Fruit fly (Drosophila melanogaster) whole organism, embryonic: ENCODE data around the gene Ptp10D.

Source experiments
- CG10267 ChIP-seq: fragments of 200-800 bp; sonication (Bioruptor generic); optimal IDR thresholded peaks from 2 replicates; lab custom pipeline; 2018; ENCODE audit warnings: missing biosample characterization, mild to moderate bottlenecking, missing genetic modification characterization, moderate library complexity
- CG12391 ChIP-seq: fragments of 200-800 bp; sonication (Bioruptor generic); optimal IDR thresholded peaks from 3 replicates; lab custom pipeline; 2018; ENCODE audit warnings: missing biosample characterization, mild to moderate bottlenecking, missing genetic modification characterization, moderate library complexity
- CG13287 ChIP-seq: fragments of 200-800 bp; sonication (Bioruptor generic); IDR thresholded peaks from 2 replicates; pipeline ENCODE4 v1.3.6; 2022; ENCODE audit warnings: missing biosample characterization, missing genetic modification characterization; ENCODE audit not compliant: partially characterized antibody
- CG13296 ChIP-seq: fragments of 200-800 bp; sonication (Bioruptor generic); optimal IDR thresholded peaks from 3 replicates; lab custom pipeline; 2018; ENCODE audit warnings: missing biosample characterization, mild to moderate bottlenecking, missing genetic modification characterization
- CG14710 ChIP-seq: fragments of 200-800 bp; sonication (Bioruptor generic); optimal IDR thresholded peaks from 3 replicates; lab custom pipeline; 2019; ENCODE audit warnings: missing biosample characterization, mild to moderate bottlenecking, missing genetic modification characterization, moderate library complexity
- CG14860 ChIP-seq: fragments of 200-800 bp; sonication (Bioruptor generic); IDR thresholded peaks from 3 replicates; pipeline ENCODE4 v1.3.6; 2022; ENCODE audit warnings: missing biosample characterization, missing genetic modification characterization; ENCODE audit not compliant: partially characterized antibody
- CG15514 ChIP-seq: fragments of 200-800 bp; sonication (Bioruptor generic); optimal IDR thresholded peaks from 3 replicates; lab custom pipeline; 2017; ENCODE audit warnings: missing biosample characterization, missing genetic modification characterization, mild to moderate bottlenecking, moderate library complexity, missing genetic modification reagents
- CG1603 ChIP-seq: fragments of 200-800 bp; sonication (Bioruptor generic); optimal IDR thresholded peaks from 2 replicates; lab custom pipeline; 2019; ENCODE audit warnings: missing biosample characterization, mild to moderate bottlenecking, missing genetic modification characterization, moderate library complexity
- CG17328 ChIP-seq: fragments of 200-800 bp; sonication (Bioruptor generic); IDR thresholded peaks from 2 replicates; pipeline ENCODE4 v1.3.6; 2022; ENCODE audit warnings: missing biosample characterization, missing genetic modification characterization
- CG2712 ChIP-seq: fragments of 200-800 bp; optimal IDR thresholded peaks from 3 replicates; lab custom pipeline; 2019; ENCODE audit warnings: missing biosample characterization, mild to moderate bottlenecking, missing genetic modification characterization, moderate library complexity
- CG3065 ChIP-seq: fragments of 200-800 bp; sonication (Bioruptor generic); optimal IDR thresholded peaks from 2 replicates; lab custom pipeline; 2016; ENCODE audit warnings: missing biosample characterization, missing genetic modification characterization
- CG33213 ChIP-seq: fragments of 200-800 bp; sonication (Bioruptor generic); optimal IDR thresholded peaks from 3 replicates; lab custom pipeline; 2016; ENCODE audit warnings: missing biosample characterization, missing genetic modification characterization
- CG3847 ChIP-seq: fragments of 200-800 bp; sonication (Bioruptor generic); IDR thresholded peaks from 2 replicates; pipeline ENCODE4 v1.3.6; 2022; ENCODE audit warnings: missing biosample characterization, missing genetic modification characterization
- CG42726 ChIP-seq: fragments of 200-800 bp; sonication (Bioruptor generic); IDR thresholded peaks from 2 replicates; pipeline ENCODE4 v1.3.6; 2022; ENCODE audit warnings: missing biosample characterization, missing genetic modification characterization; ENCODE audit not compliant: partially characterized antibody
- CG5180 ChIP-seq: fragments of 200-800 bp; sonication (Bioruptor generic); optimal IDR thresholded peaks from 3 replicates; lab custom pipeline; 2017; ENCODE audit warnings: missing biosample characterization, missing genetic modification characterization, mild to moderate bottlenecking, moderate library complexity, missing genetic modification reagents
- CG5245 ChIP-seq: fragments of 200-800 bp; sonication (Bioruptor generic); optimal IDR thresholded peaks from 3 replicates; lab custom pipeline; 2016; ENCODE audit warnings: missing biosample characterization, missing genetic modification characterization
- CG6654 ChIP-seq: fragments of 200-800 bp; sonication (Bioruptor generic); optimal IDR thresholded peaks from 2 replicates; lab custom pipeline; 2017; ENCODE audit warnings: missing biosample characterization, mild to moderate bottlenecking, missing genetic modification characterization
- CG7372 ChIP-seq: fragments of 200-800 bp; sonication (Bioruptor generic); IDR thresholded peaks from 2 replicates; pipeline ENCODE4 v1.3.6; 2022; ENCODE audit warnings: missing biosample characterization, missing genetic modification characterization
- CG8290 ChIP-seq, 3 experiments: fragments of 200-800 bp; sonication (Bioruptor generic); optimal IDR thresholded peaks; 2 replicates each; lab custom pipeline; 2016 to 2019; ENCODE audit warnings: missing biosample characterization in 3 of 3, missing genetic modification characterization in 3 of 3, mild to moderate bottlenecking in 2 of 3, moderate library complexity in 1 of 3
- CG9797 ChIP-seq: fragments of 200-800 bp; sonication (Bioruptor generic); optimal IDR thresholded peaks from 3 replicates; lab custom pipeline; 2018; ENCODE audit warnings: missing biosample characterization, mild to moderate bottlenecking, missing genetic modification characterization
- CG9876 ChIP-seq: fragments of 200-800 bp; sonication (Bioruptor generic); optimal IDR thresholded peaks from 2 replicates; lab custom pipeline; 2016; ENCODE audit warnings: missing biosample characterization, missing genetic modification characterization
- CTCF ChIP-seq: fragments of 200-800 bp; sonication (Bioruptor generic); optimal IDR thresholded peaks from 2 replicates; lab custom pipeline; 2017; ENCODE audit warnings: missing biosample characterization, mild to moderate bottlenecking, missing genetic modification characterization, moderate library complexity
- CoRest ChIP-seq: fragments of 200-800 bp; sonication (Bioruptor generic); optimal IDR thresholded peaks from 3 replicates; lab custom pipeline; 2018; ENCODE audit warnings: missing biosample characterization, mild to moderate bottlenecking, missing genetic modification characterization, moderate library complexity
- Dp ChIP-seq: fragments of 200-800 bp; sonication (Bioruptor generic); optimal IDR thresholded peaks from 2 replicates; lab custom pipeline; 2018; ENCODE audit warnings: missing biosample characterization, mild to moderate bottlenecking, missing genetic modification characterization, moderate library complexity
- HHEX ChIP-seq: fragments of 200-800 bp; sonication (Bioruptor generic); optimal IDR thresholded peaks from 3 replicates; lab custom pipeline; 2017; ENCODE audit warnings: missing biosample characterization, mild to moderate bottlenecking, missing genetic modification characterization, missing genetic modification reagents
- Myb ChIP-seq: fragments of 200-800 bp; sonication (Bioruptor generic); optimal IDR thresholded peaks from 2 replicates; lab custom pipeline; 2016; ENCODE audit warnings: missing biosample characterization, missing genetic modification characterization
- Pdp1 ChIP-seq, 2 experiments: fragments of 200-800 bp; sonication (Bioruptor generic); optimal IDR thresholded peaks; 3 replicates each; lab custom pipeline; 2016; ENCODE audit warnings: missing biosample characterization in 2 of 2, missing genetic modification characterization in 2 of 2, mild to moderate bottlenecking in 1 of 2, moderate library complexity in 1 of 2
- Spps ChIP-seq: fragments of 200-800 bp; sonication (Bioruptor generic); optimal IDR thresholded peaks from 2 replicates; lab custom pipeline; 2018; ENCODE audit warnings: missing biosample characterization, mild to moderate bottlenecking, missing genetic modification characterization
- ato ChIP-seq: fragments of 200-800 bp; sonication (Bioruptor generic); IDR thresholded peaks from 2 replicates; pipeline ENCODE4 v1.3.6; 2022; ENCODE audit warnings: missing biosample characterization, missing genetic modification characterization; ENCODE audit not compliant: partially characterized antibody
- bbx ChIP-seq: fragments of 200-800 bp; sonication (Bioruptor generic); IDR thresholded peaks from 2 replicates; pipeline ENCODE4 v1.3.6; 2022; ENCODE audit warnings: missing biosample characterization, missing genetic modification characterization; ENCODE audit not compliant: partially characterized antibody
- cad ChIP-seq: fragments of >200 bp; optimal IDR thresholded peaks from 2 replicates; lab custom pipeline; 2017; ENCODE audit warnings: missing biosample characterization, missing genetic modification characterization
- caup ChIP-seq: fragments of 200-800 bp; sonication (Bioruptor generic); optimal IDR thresholded peaks from 3 replicates; lab custom pipeline; 2017; ENCODE audit warnings: missing biosample characterization, mild to moderate bottlenecking, missing genetic modification characterization, moderate library complexity; ENCODE audit not compliant: severe bottlenecking
- chm ChIP-seq: fragments of 200-800 bp; sonication (Bioruptor generic); IDR thresholded peaks from 2 replicates; pipeline ENCODE4 v1.3.6; 2022; ENCODE audit warnings: missing biosample characterization, missing genetic modification characterization
- ci ChIP-seq: fragments of 200-800 bp; sonication (Bioruptor generic); IDR thresholded peaks from 3 replicates; pipeline ENCODE4 v1.3.6; 2022; ENCODE audit warnings: missing biosample characterization, missing genetic modification characterization
- dati ChIP-seq: fragments of 200-800 bp; sonication (Bioruptor generic); IDR thresholded peaks from 2 replicates; pipeline ENCODE4 v1.3.6; 2022; ENCODE audit warnings: missing biosample characterization, missing genetic modification characterization
- dpn ChIP-seq, 2 experiments: fragments of 200-800 bp; sonication (Bioruptor generic); optimal IDR thresholded peaks; 3 replicates each; lab custom pipeline; 2016; ENCODE audit warnings: missing biosample characterization in 2 of 2, missing genetic modification characterization in 2 of 2
- eyg ChIP-seq: fragments of 200-800 bp; sonication (Bioruptor generic); optimal IDR thresholded peaks from 3 replicates; lab custom pipeline; 2016; ENCODE audit warnings: missing biosample characterization, missing genetic modification characterization
- grau ChIP-seq: fragments of 200-800 bp; optimal IDR thresholded peaks from 3 replicates; lab custom pipeline; 2019; ENCODE audit warnings: missing biosample characterization, mild to moderate bottlenecking, missing genetic modification characterization, moderate library complexity
- kni ChIP-seq: fragments of 200-800 bp; sonication (Bioruptor generic); optimal IDR thresholded peaks from 3 replicates; lab custom pipeline; 2017; ENCODE audit warnings: mild to moderate bottlenecking, missing biosample characterization, missing genetic modification reagents, missing genetic modification characterization
- mld ChIP-seq: fragments of 200-800 bp; sonication (Bioruptor generic); IDR thresholded peaks from 3 replicates; pipeline ENCODE4 v1.3.6; 2022; ENCODE audit warnings: missing biosample characterization, missing genetic modification characterization; ENCODE audit not compliant: partially characterized antibody
- pita ChIP-seq: fragments of 200-800 bp; sonication (Bioruptor generic); optimal IDR thresholded peaks from 2 replicates; lab custom pipeline; 2017; ENCODE audit warnings: missing biosample characterization, mild to moderate bottlenecking, missing genetic modification characterization
- pzg ChIP-seq: fragments of 200-800 bp; sonication (Bioruptor generic); optimal IDR thresholded peaks from 3 replicates; lab custom pipeline; 2018; ENCODE audit warnings: missing biosample characterization, mild to moderate bottlenecking, missing genetic modification characterization, moderate library complexity
- slp2 ChIP-seq: fragments of 200-800 bp; sonication (Bioruptor generic); optimal IDR thresholded peaks from 2 replicates; lab custom pipeline; 2016; ENCODE audit warnings: missing biosample characterization, missing genetic modification characterization
- stwl ChIP-seq: fragments of 200-800 bp; sonication (Bioruptor generic); optimal IDR thresholded peaks from 3 replicates; lab custom pipeline; 2018; ENCODE audit warnings: missing biosample characterization, mild to moderate bottlenecking, missing genetic modification characterization, moderate library complexity
- trem ChIP-seq: fragments of 200-800 bp; optimal IDR thresholded peaks from 3 replicates; lab custom pipeline; 2019; ENCODE audit warnings: missing biosample characterization, mild to moderate bottlenecking, missing genetic modification characterization, moderate library complexity
- tx ChIP-seq: fragments of 200-800 bp; sonication (Bioruptor generic); optimal IDR thresholded peaks from 2 replicates; lab custom pipeline; 2016; ENCODE audit warnings: missing biosample characterization, missing genetic modification characterization
- vnd ChIP-seq: fragments of 200-800 bp; sonication (Bioruptor generic); IDR thresholded peaks from 3 replicates; pipeline ENCODE4 v1.3.6; 2022; ENCODE audit warnings: missing biosample characterization, missing genetic modification characterization; ENCODE audit not compliant: partially characterized antibody
- yki ChIP-seq: fragments of >200 bp; optimal IDR thresholded peaks from 3 replicates; lab custom pipeline; 2018

The Ptp10D gene

DNA sequence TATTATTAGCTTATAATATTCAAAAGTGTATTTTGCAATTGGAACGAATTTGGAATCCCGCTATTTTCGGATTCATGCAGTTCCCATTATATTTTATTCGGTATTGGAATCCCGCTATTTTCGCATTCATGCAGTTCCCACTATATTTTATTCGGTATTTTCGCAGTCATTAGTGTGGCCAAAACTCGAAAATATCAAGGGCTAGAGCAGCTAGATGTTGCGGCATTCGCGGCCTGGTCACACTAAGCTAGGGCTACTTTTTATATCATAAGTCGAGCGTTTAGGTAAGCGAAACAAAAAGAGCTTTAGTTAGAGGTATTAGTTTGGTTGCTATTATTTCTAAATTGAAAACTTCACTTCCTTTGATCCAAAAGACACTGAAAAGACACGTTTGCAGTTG, 43.0 kb upstream of the Ptp10D start (continued):
- TF ChIP-seq grau (tag; lab: Kevin White, UChicago) (peak; percentile 5), CG14710 (peak; percentile 41), Spps (tag; lab: Kevin White, UChicago) (peak; percentile 13), Pdp1 (GFP tag; optimal IDR thresholded peaks at IDR 0.05; lab: Kevin White, UChicago) (peak in 1 of 2 experiments; percentile 58), CG8290 (GFP tag; optimal IDR thresholded peaks at IDR 0.05; lab: Kevin White, UChicago) (peak; percentile 96), CG8290 (tag; optimal IDR thresholded peaks at IDR 0.05; lab: Kevin White, UChicago) (peak; percentile 86 to 91), CG17328 (GFP tag; lab: Robert Waterston, UW) (no peak), CoRest (tag; lab: Kevin White, UChicago) (peak; percentile 17), CG3847 (GFP tag; lab: Robert Waterston, UW) (peak; percentile 18; the same call in 1 of the 2 replicates), CG9876 (GFP tag; lab: Kevin White, UChicago) (no peak), Myb (GFP tag; lab: Kevin White, UChicago) (peak; percentile 17), CG14860 (GFP tag; lab: Robert Waterston, UW) (0 out of 3 replicates have a peak, but pooled peaks have one; percentile 25), CG1603 (peak; percentile 65), CG10267 (tag; lab: Kevin White, UChicago) (peak; percentile 41), trem (tag; lab: Kevin White, UChicago) (peak; percentile 43), CG9797 (GFP tag; lab: Kevin White, UChicago) (peak; percentile 85), CG2712 (tag; lab: Kevin White, UChicago) (peak; percentile 21), CG15514 (GFP tag; lab: Kevin White, UChicago) (peak; percentile 58), CG13287 (GFP tag; lab: Robert Waterston, UW) (peak; percentile 77), Dp (GFP tag; lab: Kevin White, UChicago) (peak; percentile 43), stwl (tag; lab: Kevin White, UChicago) (peak; percentile 100), CG33213 (GFP tag; lab: Kevin White, UChicago) (peak; percentile 92), pzg (GFP tag; lab: Kevin White, UChicago) (peak; percentile 75), CG12391 (tag; lab: Kevin White, UChicago) (peak; percentile 42), ato (peak; percentile 54; the same call in 1 of the 2 replicates)

DNA sequence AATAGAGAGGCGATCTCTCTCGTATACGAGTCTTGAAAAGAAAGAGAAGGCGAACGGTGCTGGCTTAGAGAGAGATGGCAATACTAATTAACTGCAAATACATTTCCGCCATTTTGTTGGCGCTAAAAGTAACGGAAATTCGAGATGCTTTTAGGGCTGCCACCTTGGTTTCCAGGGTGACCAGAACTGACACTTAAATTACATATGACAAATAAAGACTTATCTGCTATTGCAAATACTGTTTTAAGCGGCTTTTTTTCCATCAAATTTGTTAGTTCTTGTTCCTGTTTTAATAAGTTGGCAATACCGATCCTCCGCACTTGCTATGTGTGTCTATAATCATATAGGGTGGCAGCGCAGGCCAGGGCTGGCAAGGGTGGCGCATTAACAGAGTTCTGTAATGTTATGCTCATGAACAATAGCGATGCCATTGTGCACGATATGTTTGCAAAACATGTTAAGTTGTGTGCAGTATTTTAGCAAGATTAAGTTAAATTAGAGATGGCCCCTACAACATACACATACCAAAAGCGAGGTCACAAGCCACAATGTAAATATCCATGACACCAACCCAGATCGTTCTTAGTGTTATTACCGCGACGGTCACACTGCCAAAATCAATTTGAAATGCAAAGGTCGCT, 41.5 kb upstream of the Ptp10D start, which contains the start of gene nod:
TSS of gene nod (plus strand) at position 573 of the 641 bp plus-strand sequence.
- TF ChIP-seq CG6654 (GFP tag; lab: Kevin White, UChicago) (no peak), caup (GFP tag; lab: Kevin White, UChicago) (peak; percentile 68), ci (GFP tag; lab: Robert Waterston, UW) (peak; percentile 76; the same call in 2 of the 3 replicates), CG7372 (0 out of 2 replicates have a peak, but pooled peaks have one; percentile 21), eyg (GFP tag; lab: Kevin White, UChicago) (no peak), bbx (peak; percentile 52; the same call in 1 of the 2 replicates), vnd (GFP tag; lab: Robert Waterston, UW) (no peak), tx (GFP tag; lab: Kevin White, UChicago) (peak; percentile 35), chm (GFP tag; lab: Robert Waterston, UW) (no peak), cad (GFP tag; lab: Kevin White, UChicago) (no peak), pita (GFP tag; lab: Kevin White, UChicago) (peak; percentile 89), CG3065 (GFP tag; lab: Kevin White, UChicago) (peak; percentile 42), yki (lab: Kevin White, UChicago) (no peak), dpn (GFP tag; optimal IDR thresholded peaks at IDR 0.05; lab: Kevin White, UChicago) (peak; percentile 62 to 75), dati (GFP tag; lab: Robert Waterston, UW) (no peak), CG42726 (GFP tag; lab: Robert Waterston, UW) (0 out of 2 replicates have a peak, but pooled peaks have one; percentile 32), CG5245 (GFP tag; lab: Kevin White, UChicago) (no peak), CG5180 (no peak), CG13296 (GFP tag; lab: Kevin White, UChicago) (peak; percentile 71), HHEX (GFP tag; lab: Kevin White, UChicago) (peak; percentile 69), mld (GFP tag; lab: Robert Waterston, UW) (no peak), kni (GFP tag; lab: Kevin White, UChicago) (peak; percentile 35), CTCF (GFP tag; lab: Kevin White, UChicago) (peak; percentile 56), slp2 (GFP tag; lab: Kevin White, UChicago) (peak; percentile 63)
